Fruit fly (Drosophila melanogaster): Measurements from ENCODE around the gene CG16721.

dm6 chrX:5879543-5879943, at the start of gene CG16721, which contains the start of gene Usp30:
- TF ChIP-seq pan (optimal IDR thresholded peaks at IDR 0.05) (no peak), Dll (optimal IDR thresholded peaks at IDR 0.05) (no peak), CG8478 (optimal IDR thresholded peaks at IDR 0.05) (no peak)

Measured in whole organism.